Worm (Caenorhabditis elegans): ENCODE results near the gene F08D12.12.

F08D12.12 gene

ce11 chrII:2816676-2817075, 29.8 kb upstream of the F08D12.12 start, which contains the start of gene set-13:
set-13 (plus strand) TSS chrII:2816976.
- no peak for TF ChIP-seq ceh-83 (GFP tag; optimal IDR thresholded peaks at IDR 0.05)
- no peak for TF ChIP-seq blmp-1 (tag; optimal IDR thresholded peaks at IDR 0.05)
- TF ChIP-seq pha-4 (tag; optimal IDR thresholded peaks at IDR 0.05): no peak
- TF ChIP-seq unc-120 (tag; optimal IDR thresholded peaks at IDR 0.05; ENCODE audit: poor library complexity, severe bottlenecking): no peak
- TF ChIP-seq lin-13 (tag; optimal IDR thresholded peaks at IDR 0.05): no peak
- TF ChIP-seq tbx-8 (GFP tag; optimal IDR thresholded peaks at IDR 0.05): no peak
- no peak for TF ChIP-seq mls-2 (tag; optimal IDR thresholded peaks at IDR 0.05)
- TF ChIP-seq M03D4.4 (tag; optimal IDR thresholded peaks at IDR 0.05): no peak
- TF ChIP-seq sem-2 (GFP tag; optimal IDR thresholded peaks at IDR 0.05): no peak
- no peak for TF ChIP-seq nhr-12 (tag; optimal IDR thresholded peaks at IDR 0.05)
- TF ChIP-seq nhr-237 (tag; optimal IDR thresholded peaks at IDR 0.05): no peak
- TF ChIP-seq mep-1 (tag; optimal IDR thresholded peaks at IDR 0.05): no peak
- TF ChIP-seq hlh-1 (tag; optimal IDR thresholded peaks at IDR 0.05): no peak

ce11 chrII:2815444-2815843, 28.6 kb upstream of the F08D12.12 start, which contains the start of gene K12H6.2:
K12H6.2 (minus strand) TSS chrII:2815544.
- TF ChIP-seq zip-8 (tag; optimal IDR thresholded peaks at IDR 0.05) (peak; percentile 46), cnd-1 (tag; optimal IDR thresholded peaks at IDR 0.05) (no peak)

ce11 chrII:2815017-2815416, 28.1 kb upstream of the F08D12.12 start:
- TF ChIP-seq bed-3 (GFP tag; optimal IDR thresholded peaks at IDR 0.05) (no peak), nhr-76 (tag; optimal IDR thresholded peaks at IDR 0.05) (no peak)

ce11 chrII:2807674-2808206, 20.9 kb upstream of the F08D12.12 start, which contains the start of gene K12H6.12:
K12H6.12 (plus strand) TSS chrII:2808156.
- no peak for TF ChIP-seq bed-3 (GFP tag; optimal IDR thresholded peaks at IDR 0.05)
- TF ChIP-seq lin-32 (GFP tag; optimal IDR thresholded peaks at IDR 0.05): no peak
- no peak for TF ChIP-seq zip-8 (tag; optimal IDR thresholded peaks at IDR 0.05)
- no peak for TF ChIP-seq M03D4.4 (tag; optimal IDR thresholded peaks at IDR 0.05)
- TF ChIP-seq lin-13 (tag; optimal IDR thresholded peaks at IDR 0.05): no peak
- no peak for TF ChIP-seq nhr-12 (tag; optimal IDR thresholded peaks at IDR 0.05)
- TF ChIP-seq nhr-237 (tag; optimal IDR thresholded peaks at IDR 0.05): no peak
- TF ChIP-seq sem-2 (GFP tag; optimal IDR thresholded peaks at IDR 0.05): no peak
- TF ChIP-seq ceh-43 (GFP tag; optimal IDR thresholded peaks at IDR 0.05): no peak
- TF ChIP-seq mls-2 (tag; optimal IDR thresholded peaks at IDR 0.05): no peak
- TF ChIP-seq ham-2 (GFP tag; optimal IDR thresholded peaks at IDR 0.05): no peak
- TF ChIP-seq elt-3 (tag; optimal IDR thresholded peaks at IDR 0.05): no peak
- no peak for TF ChIP-seq tbx-8 (GFP tag; optimal IDR thresholded peaks at IDR 0.05)
- TF ChIP-seq cnd-1 (tag; optimal IDR thresholded peaks at IDR 0.05): no peak
- TF ChIP-seq hlh-1 (tag; optimal IDR thresholded peaks at IDR 0.05): no peak
- TF ChIP-seq flh-1 (GFP tag; optimal IDR thresholded peaks at IDR 0.05): no peak
- TF ChIP-seq ces-1 (GFP tag; optimal IDR thresholded peaks at IDR 0.05): no peak
- no peak for TF ChIP-seq pha-4 (tag; optimal IDR thresholded peaks at IDR 0.05)
- no peak for TF ChIP-seq mab-5 (tag; optimal IDR thresholded peaks at IDR 0.05)

ce11 chrII:2805566-2805965, 18.7 kb upstream of the F08D12.12 start:
- no peak for TF ChIP-seq mab-5 (tag; optimal IDR thresholded peaks at IDR 0.05)
- no peak for TF ChIP-seq unc-62 (GFP tag; optimal IDR thresholded peaks at IDR 0.05)
- no peak for TF ChIP-seq nhr-28 (tag; optimal IDR thresholded peaks at IDR 0.05)
- TF ChIP-seq ceh-83 (GFP tag; optimal IDR thresholded peaks at IDR 0.05): no peak
- no peak for TF ChIP-seq bed-3 (GFP tag; optimal IDR thresholded peaks at IDR 0.05)
- TF ChIP-seq tbx-8 (GFP tag; optimal IDR thresholded peaks at IDR 0.05): no peak
- no peak for TF ChIP-seq ztf-11 (tag; optimal IDR thresholded peaks at IDR 0.05)
- TF ChIP-seq cnd-1 (tag; optimal IDR thresholded peaks at IDR 0.05): no peak
- TF ChIP-seq ceh-39 (tag; optimal IDR thresholded peaks at IDR 0.05): no peak
- no peak for TF ChIP-seq lin-32 (GFP tag; optimal IDR thresholded peaks at IDR 0.05)
- TF ChIP-seq M03D4.4 (tag; optimal IDR thresholded peaks at IDR 0.05): no peak
- no peak for TF ChIP-seq flh-1 (GFP tag; optimal IDR thresholded peaks at IDR 0.05)
- TF ChIP-seq sem-2 (GFP tag; optimal IDR thresholded peaks at IDR 0.05): no peak

- TF ChIP-seq unc-62 (GFP tag; optimal IDR thresholded peaks at IDR 0.05) (no peak), ham-2 (GFP tag; optimal IDR thresholded peaks at IDR 0.05) (no peak), zip-8 (tag; optimal IDR thresholded peaks at IDR 0.05) (no peak), ztf-11 (tag; optimal IDR thresholded peaks at IDR 0.05) (no peak), elt-1 (tag; optimal IDR thresholded peaks at IDR 0.05; ENCODE audit: borderline replicate concordance, insufficient read depth) (no peak), nhr-28 (tag; optimal IDR thresholded peaks at IDR 0.05) (no peak), elt-3 (tag; optimal IDR thresholded peaks at IDR 0.05) (no peak), blmp-1 (tag; optimal IDR thresholded peaks at IDR 0.05) (no peak), sptf-1 (tag; optimal IDR thresholded peaks at IDR 0.05) (no peak), hlh-1 (tag; optimal IDR thresholded peaks at IDR 0.05) (no peak)
Measured at ce11 chrII:2804949-2805348, 18.1 kb upstream of the F08D12.12 start.
